Fruit fly (Drosophila melanogaster) whole organism, pupa: ENCODE measurements around the gene dtr.

Experiments
- CG10348 ChIP-seq: fragments of 200-800 bp; sonication (Bioruptor generic); IDR thresholded peaks from 2 replicates; pipeline ENCODE4 v1.3.6; 2022; ENCODE audit warnings: missing biosample characterization, missing genetic modification characterization
- CG14655 ChIP-seq: fragments of 200-800 bp; sonication (Bioruptor generic); optimal IDR thresholded peaks from 3 replicates; lab custom pipeline; 2017; ENCODE audit warnings: mild to moderate bottlenecking, missing biosample characterization, missing genetic modification reagents, missing genetic modification characterization
- CG17806 ChIP-seq: fragments of 200-800 bp; sonication (Bioruptor generic); optimal IDR thresholded peaks from 2 replicates; lab custom pipeline; 2018; ENCODE audit warnings: missing biosample characterization, mild to moderate bottlenecking, missing genetic modification characterization, moderate library complexity
- CG34367 ChIP-seq: fragments of 200-800 bp; sonication (Bioruptor generic); optimal IDR thresholded peaks from 2 replicates; lab custom pipeline; 2018; ENCODE audit warnings: missing biosample characterization, mild to moderate bottlenecking, missing genetic modification characterization
- CG8159 ChIP-seq: fragments of 200-800 bp; sonication (Bioruptor generic); optimal IDR thresholded peaks from 3 replicates; lab custom pipeline; 2018; ENCODE audit warnings: missing biosample characterization, mild to moderate bottlenecking, missing genetic modification characterization, moderate library complexity
- EcR ChIP-seq: fragments of 200-800 bp; sonication (Bioruptor generic); optimal IDR thresholded peaks from 3 replicates; lab custom pipeline; 2019; ENCODE audit warnings: missing biosample characterization, missing genetic modification characterization, mild to moderate bottlenecking, moderate library complexity, missing genetic modification reagents
- Pif1A ChIP-seq: fragments of 200-800 bp; sonication (Bioruptor generic); optimal IDR thresholded peaks from 3 replicates; lab custom pipeline; 2016; ENCODE audit warnings: missing biosample characterization, missing genetic modification characterization
- gl ChIP-seq: fragments of 200-800 bp; sonication (Bioruptor generic); optimal IDR thresholded peaks from 2 replicates; lab custom pipeline; 2018; ENCODE audit warnings: missing biosample characterization, mild to moderate bottlenecking, missing genetic modification characterization
- rn ChIP-seq: fragments of 200-800 bp; sonication (Bioruptor generic); IDR thresholded peaks from 2 replicates; pipeline ENCODE4 v1.3.6; 2022; ENCODE audit warnings: missing biosample characterization, missing genetic modification characterization

- TF ChIP-seq CG14655 (GFP tag; lab: Kevin White, UChicago) (no peak), gl (tag; lab: Kevin White, UChicago) (no peak), CG10348 (no peak), CG17806 (tag; lab: Kevin White, UChicago) (no peak), CG8159 (tag; lab: Kevin White, UChicago) (no peak), Pif1A (GFP tag; lab: Kevin White, UChicago) (no peak), rn (GFP tag; lab: Robert Waterston, UW) (no peak), EcR (GFP tag; lab: Kevin White, UChicago) (no peak), CG34367 (tag; lab: Kevin White, UChicago) (no peak)
Observed at dm6 chr2L:21344203-21344753, 16.7 kb upstream of the dtr start, which contains the start of gene Tsp39D.
